Worm (Caenorhabditis elegans): ENCODE results near the gene ung-1.

Gene ung-1

DNA sequence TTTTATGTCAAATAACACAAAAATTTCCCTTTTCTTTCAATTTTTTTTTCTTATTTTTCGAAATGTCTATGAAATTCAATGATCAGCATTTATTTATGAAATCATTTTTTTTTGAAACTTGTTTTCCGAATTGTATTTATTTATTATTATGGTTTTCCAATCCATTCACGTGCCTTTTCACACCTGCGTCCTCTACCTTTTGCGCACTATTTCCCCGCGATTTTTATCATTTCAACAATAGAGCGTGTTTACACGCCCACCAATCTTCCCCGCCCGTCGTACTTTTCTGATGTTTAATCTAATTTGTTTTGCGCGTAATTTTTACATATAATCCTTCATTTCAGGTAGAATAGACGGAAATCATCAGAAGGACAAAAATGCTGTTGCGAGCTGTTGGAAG lies 15.9 kb upstream of the ung-1 start, which contains the start of gene wah-1 (continued):
- TF ChIP-seq mbf-1 (tag; optimal IDR thresholded peaks at IDR 0.05) (no peak), nhr-6 (tag; optimal IDR thresholded peaks at IDR 0.05) (no peak), alr-1 (tag; optimal IDR thresholded peaks at IDR 0.05) (no peak)

DNA sequence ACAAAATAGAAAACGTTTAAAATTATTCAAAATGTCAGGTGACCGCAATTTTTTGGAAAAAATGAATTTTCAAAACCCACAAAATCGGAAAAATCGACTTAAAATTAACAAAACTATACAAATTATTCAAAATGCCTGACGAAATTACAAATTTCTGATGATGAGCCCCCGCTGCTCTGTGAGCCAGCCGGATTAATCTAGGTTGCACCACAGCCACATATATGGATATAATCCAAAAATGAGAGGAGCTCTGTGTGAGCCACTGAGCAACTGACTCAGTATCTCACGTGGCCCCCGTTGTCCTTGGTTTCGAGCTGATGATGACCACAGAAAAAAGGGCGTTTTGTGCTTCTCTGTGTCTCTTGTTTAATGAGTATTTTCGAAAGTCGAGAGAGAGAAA lies 11.2 kb upstream of the ung-1 start:
- no peak for TF ChIP-seq lsy-2 (tag; optimal IDR thresholded peaks at IDR 0.05)
- no peak for TF ChIP-seq nhr-12 (tag; optimal IDR thresholded peaks at IDR 0.05)
- TF ChIP-seq sma-9 (GFP tag; optimal IDR thresholded peaks at IDR 0.05): no peak
- no peak for TF ChIP-seq sma-9 (tag; optimal IDR thresholded peaks at IDR 0.05)
- TF ChIP-seq sma-3 (GFP tag; optimal IDR thresholded peaks at IDR 0.05): no peak

ce11 chrIII:11982474-11982873 lies 8.6 kb upstream of the ung-1 start:
- TF ChIP-seq fos-1 (tag; optimal IDR thresholded peaks at IDR 0.05) (no peak), ceh-82 (tag; optimal IDR thresholded peaks at IDR 0.05) (no peak), lin-11 (tag; optimal IDR thresholded peaks at IDR 0.05) (no peak), nhr-77 (tag; optimal IDR thresholded peaks at IDR 0.05) (no peak), lin-39 (tag; optimal IDR thresholded peaks at IDR 0.05) (no peak), gmeb-1 (tag; optimal IDR thresholded peaks at IDR 0.05) (no peak), elt-3 (tag; optimal IDR thresholded peaks at IDR 0.05) (no peak), blmp-1 (tag; optimal IDR thresholded peaks at IDR 0.05; ENCODE audit: insufficient read depth) (no peak), nhr-237 (tag; optimal IDR thresholded peaks at IDR 0.05) (no peak), dmd-4 (tag; optimal IDR thresholded peaks at IDR 0.05) (no peak)

DNA sequence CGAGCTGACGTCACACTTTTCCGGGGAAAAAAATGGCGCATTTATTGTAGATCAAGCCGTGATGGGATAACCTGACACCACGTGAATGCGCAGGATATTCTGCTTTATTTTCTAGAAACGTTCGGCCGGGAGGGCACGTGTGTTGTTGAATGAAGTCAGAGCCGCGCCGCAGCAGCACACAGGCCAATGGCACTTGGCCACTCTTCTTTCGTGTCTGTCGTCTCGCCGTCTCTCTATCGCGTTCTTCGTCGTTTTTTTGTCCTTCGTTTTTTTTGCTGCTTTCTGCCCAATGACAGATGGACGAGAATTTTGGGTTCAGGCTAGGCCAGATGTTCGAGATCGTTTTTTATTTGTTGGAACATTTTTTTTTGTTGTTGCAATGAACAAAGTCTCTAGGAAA lies 7.6 kb upstream of the ung-1 start:
- TF ChIP-seq lsy-2 (tag; optimal IDR thresholded peaks at IDR 0.05): peak in 1 of 2 experiments; percentile 46
- no peak for TF ChIP-seq mbf-1 (tag; optimal IDR thresholded peaks at IDR 0.05)
- peak in 1 of 2 experiments; percentile 15 for TF ChIP-seq mdl-1 (tag; optimal IDR thresholded peaks at IDR 0.05)
- no peak for TF ChIP-seq blmp-1 (tag; optimal IDR thresholded peaks at IDR 0.05; ENCODE audit: insufficient read depth)
- TF ChIP-seq peb-1 (tag; optimal IDR thresholded peaks at IDR 0.05): no peak
- no peak for TF ChIP-seq Y55F3AM.14 (GFP tag; optimal IDR thresholded peaks at IDR 0.05)
- TF ChIP-seq nhr-77 (tag; optimal IDR thresholded peaks at IDR 0.05): no peak
- no peak for TF ChIP-seq ceh-82 (tag; optimal IDR thresholded peaks at IDR 0.05)
- no peak for TF ChIP-seq unc-39 (tag; optimal IDR thresholded peaks at IDR 0.05)
- no peak for TF ChIP-seq skn-1 (tag; optimal IDR thresholded peaks at IDR 0.05)
- no peak for TF ChIP-seq nhr-12 (tag; optimal IDR thresholded peaks at IDR 0.05)
- peak; percentile 63 for TF ChIP-seq nhr-129 (tag; optimal IDR thresholded peaks at IDR 0.05)
- no peak for TF ChIP-seq nhr-237 (tag; optimal IDR thresholded peaks at IDR 0.05)
- no peak for TF ChIP-seq egl-27 (tag; optimal IDR thresholded peaks at IDR 0.05)
- TF ChIP-seq sma-3 (GFP tag; optimal IDR thresholded peaks at IDR 0.05): no peak
- TF ChIP-seq sma-9 (GFP tag; optimal IDR thresholded peaks at IDR 0.05): no peak
- TF ChIP-seq sma-9 (tag; optimal IDR thresholded peaks at IDR 0.05): no peak
- TF ChIP-seq ztf-11 (tag; optimal IDR thresholded peaks at IDR 0.05): no peak
- TF ChIP-seq ztf-1 (GFP tag; conservative IDR thresholded peaks at IDR 0.05): no peak
- TF ChIP-seq lin-11 (tag; optimal IDR thresholded peaks at IDR 0.05): no peak
- TF ChIP-seq nhr-23 (tag; optimal IDR thresholded peaks at IDR 0.05): no peak
- no peak for TF ChIP-seq nhr-25 (tag; optimal IDR thresholded peaks at IDR 0.05)
- TF ChIP-seq dmd-4 (tag; optimal IDR thresholded peaks at IDR 0.05): no peak
- TF ChIP-seq zag-1 (tag; optimal IDR thresholded peaks at IDR 0.05): no peak
- no peak for TF ChIP-seq nhr-11 (tag; optimal IDR thresholded peaks at IDR 0.05)
- no peak for TF ChIP-seq aly-2 (tag; optimal IDR thresholded peaks at IDR 0.05)
- TF ChIP-seq unc-55 (GFP tag; optimal IDR thresholded peaks at IDR 0.05): peak; percentile 42
- no peak for TF ChIP-seq unc-62 (GFP tag; optimal IDR thresholded peaks at IDR 0.05)
- no peak for TF ChIP-seq elt-1 (tag; optimal IDR thresholded peaks at IDR 0.05)
- TF ChIP-seq ceh-16 (tag; optimal IDR thresholded peaks at IDR 0.05): no peak
- no peak for TF ChIP-seq alr-1 (tag; optimal IDR thresholded peaks at IDR 0.05)
- TF ChIP-seq ztf-4 (tag; optimal IDR thresholded peaks at IDR 0.05): no peak
- TF ChIP-seq lin-39 (tag; optimal IDR thresholded peaks at IDR 0.05): no peak
- peak; percentile 24 for TF ChIP-seq crh-2 (tag; optimal IDR thresholded peaks at IDR 0.05)
- no peak for TF ChIP-seq nhr-21 (tag; optimal IDR thresholded peaks at IDR 0.05)
- peak; percentile 41 for TF ChIP-seq lin-13 (GFP tag; optimal IDR thresholded peaks at IDR 0.05)
- TF ChIP-seq sem-4 (tag; optimal IDR thresholded peaks at IDR 0.05): peak; percentile 30
- TF ChIP-seq fos-1 (tag; optimal IDR thresholded peaks at IDR 0.05): peak; percentile 27
- no peak for TF ChIP-seq F13H6.1 (tag; optimal IDR thresholded peaks at IDR 0.05)
- no peak for TF ChIP-seq R02D3.7 (tag; optimal IDR thresholded peaks at IDR 0.05)
- no peak for TF ChIP-seq nhr-6 (tag; optimal IDR thresholded peaks at IDR 0.05)
- no peak for TF ChIP-seq ama-1 (optimal IDR thresholded peaks at IDR 0.05)
- peak; percentile 70 for TF ChIP-seq C34F6.9 (tag; optimal IDR thresholded peaks at IDR 0.05)
- no peak for TF ChIP-seq elt-3 (tag; optimal IDR thresholded peaks at IDR 0.05)
- TF ChIP-seq mab-5 (tag; optimal IDR thresholded peaks at IDR 0.05): no peak
- TF ChIP-seq snpc-4 (tag; optimal IDR thresholded peaks at IDR 0.05): no peak
- TF ChIP-seq gmeb-1 (tag; optimal IDR thresholded peaks at IDR 0.05): no peak

Data from whole organism, L2 larva.